Worm (Caenorhabditis elegans): ENCODE results near the gene F56D2.2.

ce11 chrIII:5624835-5625234 is 37.8 kb downstream of the F56D2.2 start, which contains the start of gene daf-4:
- TF ChIP-seq nhr-76 (tag; optimal IDR thresholded peaks at IDR 0.05) (no peak), unc-62 (GFP tag; optimal IDR thresholded peaks at IDR 0.05) (no peak), blmp-1 (tag; optimal IDR thresholded peaks at IDR 0.05) (no peak), ces-1 (GFP tag; optimal IDR thresholded peaks at IDR 0.05) (no peak)
